Worm (Caenorhabditis elegans): Measurements from ENCODE around the gene pals-29.

DNA sequence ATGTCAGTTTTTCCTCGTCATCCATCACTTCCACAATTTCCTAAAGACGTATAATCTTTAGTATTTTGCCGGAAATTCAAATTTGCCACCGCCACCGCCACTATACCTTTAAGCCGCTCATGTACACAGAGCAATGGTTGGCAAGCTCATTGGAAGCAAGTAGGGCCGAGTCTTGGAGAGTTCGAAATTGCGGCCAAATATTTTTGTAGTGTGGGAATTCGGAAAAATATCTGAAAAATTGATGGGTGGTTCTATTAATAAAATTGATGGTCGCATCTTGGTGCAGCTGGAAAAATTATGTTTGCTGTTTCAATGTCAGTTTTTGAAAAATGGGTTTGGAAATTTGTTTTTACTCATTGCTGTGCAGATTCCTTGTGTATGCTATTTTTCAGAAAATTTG, 29.2 kb upstream of the pals-29 start:
- no peak for TF ChIP-seq egrh-3 (GFP tag; IDR thresholded peaks at IDR 0.05)
- no peak for TF ChIP-seq athp-1 (tag; optimal IDR thresholded peaks at IDR 0.05)
- no peak for TF ChIP-seq tbp1 (GFP tag; optimal IDR thresholded peaks at IDR 0.05)
- no peak for TF ChIP-seq lsl-1 (GFP tag; optimal IDR thresholded peaks at IDR 0.05)
- TF ChIP-seq lin-40 (tag; optimal IDR thresholded peaks at IDR 0.05) = no peak
- TF ChIP-seq unc-62 (GFP tag; optimal IDR thresholded peaks at IDR 0.05) = no peak
- no peak for TF ChIP-seq snpc-4 (GFP tag; optimal IDR thresholded peaks at IDR 0.05)
- no peak for TF ChIP-seq snpc-4 (tag; optimal IDR thresholded peaks at IDR 0.05)
- no peak for TF ChIP-seq nfya-1 (tag; optimal IDR thresholded peaks at IDR 0.05; ENCODE audit: borderline replicate concordance, insufficient read depth)
- no peak for TF ChIP-seq madf-10 (tag; optimal IDR thresholded peaks at IDR 0.05)
- TF ChIP-seq F52B5.7 (tag; optimal IDR thresholded peaks at IDR 0.05) = no peak
- TF ChIP-seq F37B4.10 (GFP tag; IDR thresholded peaks at IDR 0.05) = 0 out of 2 replicates have a peak, but pooled peaks have one; percentile 81
- no peak for TF ChIP-seq xnd-1 (tag; optimal IDR thresholded peaks at IDR 0.05)
- no peak for TF ChIP-seq zfh-2 (GFP tag; conservative IDR thresholded peaks at IDR 0.05)

All from whole organism, young adult.